Worm (Caenorhabditis elegans) whole organism, young adult: ENCODE results near the gene C16A11.7.
A peak's percentile ranks its signal among the peaks of the same experiment; 100 is the strongest.

ENCODE experiments used
- B0336.3 ChIP-seq: fragments of 200-800 bp; sonication (Bioruptor generic); IDR thresholded peaks from 2 replicates; pipeline ENCODE4 v1.3.6; 2022; ENCODE audit warnings: missing genetic modification characterization, missing compliant biosample characterization
- F33H1.4 ChIP-seq: fragments of 200-800 bp; sonication (Bioruptor generic); IDR thresholded peaks from 2 replicates; pipeline ENCODE4 v1.3.6; 2022; ENCODE audit warnings: missing genetic modification reagents, missing genetic modification characterization, missing compliant biosample characterization
- F37B4.10 ChIP-seq: fragments of 200-800 bp; sonication (Bioruptor generic); IDR thresholded peaks from 2 replicates; pipeline ENCODE4 v1.3.6; 2022; ENCODE audit warnings: missing genetic modification characterization, missing compliant biosample characterization
- F39B2.1 ChIP-seq: fragments of 200-800 bp; sonication (Bioruptor generic); IDR thresholded peaks from 2 replicates; pipeline ENCODE4 v1.3.6; 2022; ENCODE audit warnings: missing genetic modification reagents, missing genetic modification characterization, missing compliant biosample characterization
- F49E8.2 ChIP-seq: sonication (generic microtip); optimal IDR thresholded peaks from 3 replicates; lab custom pipeline; 2017; ENCODE audit warnings: missing genetic modification characterization, mild to moderate bottlenecking, missing compliant biosample characterization, antibody characterized with exemption, moderate library complexity; ENCODE audit not compliant: insufficient read depth
- aptf-2 ChIP-seq: fragments of 200-800 bp; sonication (Bioruptor generic); conservative IDR thresholded peaks from 2 replicates; pipeline ENCODE4 v1.3.6; 2022; ENCODE audit warnings: missing genetic modification reagents, missing genetic modification characterization, missing compliant biosample characterization
- aptf-3 ChIP-seq: fragments of 200-800 bp; sonication (Bioruptor generic); IDR thresholded peaks from 2 replicates; pipeline ENCODE4 v1.3.6; 2022; ENCODE audit warnings: missing genetic modification characterization, missing compliant biosample characterization
- bed-1 ChIP-seq: fragments of 200-800 bp; sonication (Bioruptor generic); IDR thresholded peaks from 2 replicates; pipeline ENCODE4 v1.3.6; 2022; ENCODE audit warnings: missing genetic modification reagents, missing genetic modification characterization, missing compliant biosample characterization
- cebp-1 ChIP-seq, 2 experiments: fragments of 200-800 bp in 1 of 2; sonication (Bioruptor generic) in 1 of 2; sonication (generic microtip) in 1 of 2; IDR thresholded peaks in 1 of 2; optimal IDR thresholded peaks in 1 of 2; 2 replicates each; pipeline versions ENCODE4 v1.3.6 to Lab custom; 2017 to 2022; ENCODE audit warnings: missing compliant biosample characterization in 2 of 2, missing genetic modification characterization in 2 of 2, mild to moderate bottlenecking in 1 of 2, missing genetic modification reagents in 1 of 2, moderate library complexity in 1 of 2
- cebp-2 ChIP-seq: fragments of 200-800 bp; sonication (Bioruptor generic); IDR thresholded peaks from 2 replicates; pipeline ENCODE4 v1.3.6; 2022; ENCODE audit warnings: missing genetic modification characterization, missing compliant biosample characterization
- ceh-91 ChIP-seq: fragments of 200-800 bp; sonication (Bioruptor generic); IDR thresholded peaks from 2 replicates; pipeline ENCODE4 v1.3.6; 2022; ENCODE audit warnings: missing genetic modification reagents, missing genetic modification characterization, missing compliant biosample characterization
- chd-7 ChIP-seq: sonication (generic microtip); optimal IDR thresholded peaks from 2 replicates; lab custom pipeline; 2016; ENCODE audit warnings: mild to moderate bottlenecking, missing genetic modification characterization, moderate library complexity, missing compliant biosample characterization
- dox-1 ChIP-seq: fragments of 200-800 bp; sonication (Bioruptor generic); IDR thresholded peaks from 2 replicates; pipeline ENCODE4 v1.3.6; 2022; ENCODE audit warnings: missing genetic modification reagents, missing genetic modification characterization, missing compliant biosample characterization
- egrh-3 ChIP-seq: fragments of 200-800 bp; sonication (Bioruptor generic); IDR thresholded peaks from 2 replicates; pipeline ENCODE4 v1.3.6; 2022; ENCODE audit warnings: missing genetic modification reagents, missing genetic modification characterization, missing compliant biosample characterization
- fkh-3 ChIP-seq: sonication (generic microtip); optimal IDR thresholded peaks from 2 replicates; lab custom pipeline; 2016; ENCODE audit warnings: mild to moderate bottlenecking, missing genetic modification characterization, missing compliant biosample characterization
- hmg-1.2 ChIP-seq: fragments of 200-800 bp; sonication (Bioruptor generic); IDR thresholded peaks from 2 replicates; pipeline ENCODE4 v1.3.6; 2022; ENCODE audit warnings: missing genetic modification reagents, missing genetic modification characterization, missing compliant biosample characterization
- hsf-1 ChIP-seq: fragments of 200-800 bp; sonication (Bioruptor generic); IDR thresholded peaks from 2 replicates; pipeline ENCODE4 v1.3.6; 2022; ENCODE audit warnings: missing genetic modification reagents, missing genetic modification characterization, missing compliant biosample characterization
- lin-40 ChIP-seq: sonication (generic microtip); optimal IDR thresholded peaks from 2 replicates; lab custom pipeline; 2016; ENCODE audit warnings: missing genetic modification characterization, mild to moderate bottlenecking, missing compliant biosample characterization, missing genotype, missing genetic modification reagents
- lin-54 ChIP-seq: fragments of 200-800 bp; sonication (Bioruptor generic); optimal IDR thresholded peaks from 2 replicates; lab custom pipeline; 2018; ENCODE audit warnings: mild to moderate bottlenecking, missing genetic modification characterization, missing compliant biosample characterization
- lsl-1 ChIP-seq: fragments of 200-800 bp; sonication (Bioruptor generic); optimal IDR thresholded peaks from 2 replicates; lab custom pipeline; 2018; ENCODE audit warnings: mild to moderate bottlenecking, missing genetic modification characterization, moderate library complexity, missing compliant biosample characterization
- lsy-27 ChIP-seq: sonication (generic microtip); optimal IDR thresholded peaks from 2 replicates; lab custom pipeline; 2017; ENCODE audit warnings: missing genetic modification characterization, mild to moderate bottlenecking, missing compliant biosample characterization, antibody characterized with exemption, missing genotype, borderline replicate concordance; ENCODE audit not compliant: insufficient read depth
- madf-3 ChIP-seq: fragments of 200-800 bp; sonication (Bioruptor generic); IDR thresholded peaks from 2 replicates; pipeline ENCODE4 v1.3.6; 2022; ENCODE audit warnings: missing genetic modification reagents, missing genetic modification characterization, missing compliant biosample characterization
- madf-6 ChIP-seq: fragments of 200-800 bp; sonication (Bioruptor generic); IDR thresholded peaks from 2 replicates; pipeline ENCODE4 v1.3.6; 2022; ENCODE audit warnings: missing genetic modification reagents, missing genetic modification characterization, missing compliant biosample characterization
- mcd-1 ChIP-seq: fragments of 200-800 bp; sonication (Bioruptor generic); IDR thresholded peaks from 2 replicates; pipeline ENCODE4 v1.3.6; 2022; ENCODE audit warnings: missing genetic modification reagents, missing genetic modification characterization, missing compliant biosample characterization
- mxl-1 ChIP-seq: sonication (generic microtip); optimal IDR thresholded peaks from 2 replicates; lab custom pipeline; 2016; ENCODE audit warnings: missing genetic modification characterization, missing compliant biosample characterization
- nfyb-1 ChIP-seq: fragments of 200-800 bp; sonication (Bioruptor generic); IDR thresholded peaks from 2 replicates; pipeline ENCODE4 v1.3.6; 2022; ENCODE audit warnings: missing genetic modification reagents, missing genetic modification characterization, missing compliant biosample characterization
- nhr-27 ChIP-seq: fragments of 200-800 bp; sonication (Bioruptor generic); optimal IDR thresholded peaks from 2 replicates; lab custom pipeline; 2018; ENCODE audit warnings: mild to moderate bottlenecking, missing genetic modification characterization, moderate library complexity, missing compliant biosample characterization
- repo-1 ChIP-seq: sonication (generic microtip); optimal IDR thresholded peaks from 2 replicates; lab custom pipeline; 2017; ENCODE audit warnings: mild to moderate bottlenecking, missing genetic modification characterization, missing compliant biosample characterization
- snpc-1.3 ChIP-seq: sonication (generic microtip); optimal IDR thresholded peaks from 2 replicates; lab custom pipeline; 2017; ENCODE audit warnings: missing genetic modification characterization, mild to moderate bottlenecking, missing compliant biosample characterization, antibody characterized with exemption, moderate library complexity, missing genotype, missing genetic modification reagents; ENCODE audit not compliant: insufficient read depth
- tbp1 ChIP-seq: fragments of 200-800 bp; sonication (Bioruptor generic); optimal IDR thresholded peaks from 2 replicates; lab custom pipeline; 2018; ENCODE audit warnings: mild to moderate bottlenecking, missing genetic modification characterization, missing compliant biosample characterization
- tlf-1 ChIP-seq: fragments of 200-800 bp; sonication (Bioruptor generic); optimal IDR thresholded peaks from 2 replicates; lab custom pipeline; 2018; ENCODE audit warnings: mild to moderate bottlenecking, missing genetic modification characterization, missing compliant biosample characterization
- unc-130 ChIP-seq: sonication (generic microtip); optimal IDR thresholded peaks from 2 replicates; lab custom pipeline; 2016; ENCODE audit warnings: missing genetic modification reagents, missing genetic modification characterization, missing compliant biosample characterization
- xnd-1 ChIP-seq: sonication (generic microtip); optimal IDR thresholded peaks from 2 replicates; lab custom pipeline; 2016; ENCODE audit warnings: missing genotype, missing genetic modification reagents, missing genetic modification characterization, missing compliant biosample characterization
- zfh-2 ChIP-seq: fragments of 200-800 bp; sonication (Bioruptor generic); conservative IDR thresholded peaks from 2 replicates; pipeline ENCODE4 v1.3.6; 2022; ENCODE audit warnings: missing genetic modification reagents, missing genetic modification characterization, missing compliant biosample characterization
- ztf-25 ChIP-seq: fragments of 200-800 bp; sonication (Bioruptor generic); IDR thresholded peaks from 2 replicates; pipeline ENCODE4 v1.3.6; 2022; ENCODE audit warnings: missing genetic modification reagents, missing genetic modification characterization, missing compliant biosample characterization
- ztf-3 ChIP-seq: fragments of 200-800 bp; sonication (Bioruptor generic); optimal IDR thresholded peaks from 2 replicates; lab custom pipeline; 2018; ENCODE audit warnings: mild to moderate bottlenecking, missing genetic modification characterization, missing compliant biosample characterization

The C16A11.7 gene

ce11 chrII:4229106-4229708, 27.5 kb downstream of the C16A11.7 start, which contains the start of gene C16A11.3 (continued):
- TF ChIP-seq snpc-1.3 (peak; percentile 64), madf-3 (0 out of 2 replicates have a peak, but pooled peaks have one; percentile 54), xnd-1 (tag; lab: Kevin White, UChicago) (peak; percentile 81), ztf-3 (GFP tag; lab: Kevin White, UChicago) (no peak), tlf-1 (GFP tag; lab: Kevin White, UChicago) (peak; percentile 58), repo-1 (tag; lab: Kevin White, UChicago) (no peak), unc-130 (GFP tag; lab: Kevin White, UChicago) (peak; percentile 70), bed-1 (GFP tag; lab: Robert Waterston, UW) (no peak), nhr-27 (tag; lab: Kevin White, UChicago) (no peak), F33H1.4 (peak; percentile 74), lsy-27 (tag; lab: Kevin White, UChicago) (no peak)
- TF ChIP-seq, all 124 proteins: peak for 28

- peak; percentile 18 for TF ChIP-seq lin-54 (GFP tag; lab: Kevin White, UChicago)
- TF ChIP-seq egrh-3, result 0 out of 2 replicates have a peak, but pooled peaks have one; percentile 13
- TF ChIP-seq tbp1, result peak; percentile 21
- TF ChIP-seq lsl-1, result peak; percentile 25
- TF ChIP-seq lin-40 (tag; lab: Kevin White, UChicago), result no peak
- peak; percentile 4; the same call in 1 of the 2 replicates for TF ChIP-seq dox-1 (GFP tag; lab: Robert Waterston, UW)
- TF ChIP-seq madf-6 (GFP tag; lab: Robert Waterston, UW), result peak; percentile 66
- TF ChIP-seq ceh-91, result no peak
- no peak for TF ChIP-seq F37B4.10 (GFP tag; lab: Robert Waterston, UW)
- peak; percentile 5 for TF ChIP-seq mxl-1
- peak; percentile 53 for TF ChIP-seq fkh-3 (tag; lab: Kevin White, UChicago)
- peak; percentile 74 for TF ChIP-seq zfh-2 (GFP tag; lab: Robert Waterston, UW)
- peak; percentile 91 for TF ChIP-seq cebp-2 (GFP tag; lab: Robert Waterston, UW)
- no peak for TF ChIP-seq cebp-1 (GFP tag; IDR thresholded peaks at IDR 0.05; lab: Robert Waterston, UW)
- peak; percentile 4 for TF ChIP-seq cebp-1 (tag; optimal IDR thresholded peaks at IDR 0.05; lab: Kevin White, UChicago)
- no peak for TF ChIP-seq ztf-25 (GFP tag; lab: Robert Waterston, UW)
- peak; percentile 69 for TF ChIP-seq F49E8.2 (tag; lab: Kevin White, UChicago)
- TF ChIP-seq F33H1.4, result peak; percentile 49
- TF ChIP-seq F39B2.1, result 0 out of 2 replicates have a peak, but pooled peaks have one; percentile 30
- TF ChIP-seq nfyb-1, result 0 out of 2 replicates have a peak, but pooled peaks have one; percentile 35
- TF ChIP-seq mcd-1, result peak; percentile 38; the same call in 1 of the 2 replicates
- peak; percentile 77 for TF ChIP-seq B0336.3 (GFP tag; lab: Robert Waterston, UW)
- no peak for TF ChIP-seq aptf-2
- TF ChIP-seq aptf-3, result 0 out of 2 replicates have a peak, but pooled peaks have one; percentile 25
- TF ChIP-seq hsf-1 (GFP tag; lab: Robert Waterston, UW), result peak; percentile 49; the same call in 1 of the 2 replicates
- 0 out of 2 replicates have a peak, but pooled peaks have one; percentile 24 for TF ChIP-seq hmg-1.2 (GFP tag; lab: Robert Waterston, UW)
- TF ChIP-seq chd-7 (tag; lab: Kevin White, UChicago), result peak; percentile 10
These were observed 28.5 kb downstream of the C16A11.7 start for ce11 chrII:4228112-4228770.
